Worm (Caenorhabditis elegans) whole organism, young adult: ENCODE results near the gene ZK896.5.

Experiments
- F57C9.4 ChIP-seq: sonication (generic microtip); optimal IDR thresholded peaks from 2 replicates; lab custom pipeline; 2017; ENCODE audit warnings: mild to moderate bottlenecking, missing genetic modification characterization, missing compliant biosample characterization
- attf-3 ChIP-seq: fragments of 200-800 bp; sonication (Bioruptor generic); conservative IDR thresholded peaks from 2 replicates; pipeline ENCODE4 v1.3.6; 2022; ENCODE audit warnings: missing genetic modification reagents, missing genetic modification characterization, missing compliant biosample characterization
- ceh-79 ChIP-seq: sonication (generic microtip); optimal IDR thresholded peaks from 2 replicates; lab custom pipeline; 2017; ENCODE audit warnings: mild to moderate bottlenecking, missing genetic modification characterization, missing compliant biosample characterization
- snpc-1.3 ChIP-seq: sonication (generic microtip); optimal IDR thresholded peaks from 2 replicates; lab custom pipeline; 2017; ENCODE audit warnings: missing genetic modification characterization, mild to moderate bottlenecking, missing compliant biosample characterization, antibody characterized with exemption, moderate library complexity, missing genotype, missing genetic modification reagents; ENCODE audit not compliant: insufficient read depth
- snpc-4 ChIP-seq, 5 experiments: fragments of 150-350 bp in 1 of 5; sonication (generic microtip) in 4 of 5; optimal IDR thresholded peaks; 2 replicates each; lab custom pipeline; 2014 to 2018; ENCODE audit warnings: missing genetic modification characterization in 5 of 5, missing biosample characterization in 3 of 5, antibody characterized with exemption in 2 of 5, mild to moderate bottlenecking in 2 of 5, missing compliant biosample characterization in 2 of 5, missing genotype in 2 of 5, moderate library complexity in 2 of 5, missing genetic modification reagents in 1 of 5
- ztf-18 ChIP-seq: sonication (generic microtip); optimal IDR thresholded peaks from 2 replicates; lab custom pipeline; 2016; ENCODE audit warnings: missing genotype, mild to moderate bottlenecking, missing genetic modification characterization, missing compliant biosample characterization

DNA sequence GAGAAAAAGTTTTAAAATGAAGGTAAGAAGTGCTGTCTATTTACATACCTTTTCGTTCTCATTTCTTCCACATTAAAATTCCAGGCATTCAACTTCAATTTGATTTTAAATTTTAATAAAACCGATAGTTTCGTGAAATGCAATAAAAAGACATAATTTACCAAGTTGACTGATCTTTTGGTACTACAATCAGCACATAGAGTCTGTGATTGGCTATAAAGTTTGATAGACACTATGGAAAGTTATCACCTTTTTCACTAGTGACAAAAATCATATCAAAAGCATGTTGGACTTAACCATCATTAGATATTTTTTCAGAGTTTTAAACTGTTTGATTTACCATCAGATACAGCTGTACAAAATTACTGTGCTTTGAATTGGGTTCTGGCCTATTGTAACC is 36.0 kb upstream of the ZK896.5 start, which contains the start of gene srz-15:
- no peak for TF ChIP-seq ztf-18
- TF ChIP-seq ceh-79 (tag; lab: Kevin White, UChicago) = no peak
- no peak for TF ChIP-seq attf-3 (GFP tag; lab: Robert Waterston, UW)
- TF ChIP-seq snpc-4 (GFP tag; optimal IDR thresholded peaks at IDR 0.05; lab: Kevin White, UChicago) = no peak
- TF ChIP-seq snpc-4 (tag; optimal IDR thresholded peaks at IDR 0.05; lab: Kevin White, UChicago) = no peak
- no peak for TF ChIP-seq F57C9.4 (tag; lab: Kevin White, UChicago)
- no peak for TF ChIP-seq snpc-1.3
